Worm (Caenorhabditis elegans) whole organism, young adult: ENCODE results near the gene ppm-1.H.

Experiments
- ama-1 ChIP-seq, 3 experiments: fragments of 150-350 bp in 1 of 3; sonication (generic microtip) in 2 of 3; optimal IDR thresholded peaks; 2 replicates each; lab custom pipeline; 2014 to 2018; ENCODE audit warnings: missing biosample characterization in 2 of 3, missing genetic modification characterization in 2 of 3, missing genetic modification reagents in 2 of 3
- snpc-1.1 ChIP-seq: sonication (generic microtip); optimal IDR thresholded peaks from 2 replicates; lab custom pipeline; 2017; ENCODE audit warnings: missing genetic modification characterization, mild to moderate bottlenecking, missing compliant biosample characterization, antibody characterized with exemption, moderate library complexity, missing genotype, missing genetic modification reagents; ENCODE audit not compliant: insufficient read depth
- ztf-18 ChIP-seq: sonication (generic microtip); optimal IDR thresholded peaks from 2 replicates; lab custom pipeline; 2016; ENCODE audit warnings: missing genotype, mild to moderate bottlenecking, missing genetic modification characterization, missing compliant biosample characterization
- ztf-22 ChIP-seq: fragments of 200-800 bp; sonication (Bioruptor generic); optimal IDR thresholded peaks from 2 replicates; lab custom pipeline; 2018; ENCODE audit warnings: mild to moderate bottlenecking, missing genetic modification characterization, moderate library complexity, missing compliant biosample characterization

DNA sequence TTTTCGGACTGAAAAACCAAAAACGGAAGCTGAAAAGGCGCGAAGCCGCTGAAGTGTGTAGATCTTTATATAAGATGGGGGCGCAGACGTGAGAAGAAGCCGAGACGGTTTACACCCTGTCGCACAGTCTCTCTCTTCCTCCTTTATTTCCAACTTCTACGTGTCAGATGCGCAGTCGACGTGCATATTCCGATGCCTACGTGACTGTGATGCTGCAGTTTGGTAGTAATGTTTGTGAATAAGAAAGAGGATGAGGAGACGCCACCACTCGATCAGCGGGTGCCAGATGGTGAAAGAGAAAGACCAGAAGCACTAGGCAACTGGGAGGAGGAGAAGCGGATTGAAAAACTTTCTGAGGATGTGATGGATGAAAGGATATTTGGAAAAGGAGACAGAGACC lies 49.9 kb downstream of the ppm-1.H start:
- TF ChIP-seq snpc-1.1 (tag; lab: Kevin White, UChicago) (no peak), ztf-18 (no peak), ama-1 (optimal IDR thresholded peaks at IDR 0.05; lab: Kevin White, UChicago) (no peak), ama-1 (GFP tag; optimal IDR thresholded peaks at IDR 0.05; lab: Kevin White, UChicago) (no peak), ztf-22 (GFP tag; lab: Kevin White, UChicago) (no peak)
